Fruit fly (Drosophila melanogaster) whole organism, embryonic: ENCODE measurements around the gene Dop1R2.
A peak's percentile ranks its signal among the peaks of the same experiment; 100 is the strongest.

Source experiments
- Abd-B ChIP-seq: fragments of 200-800 bp; sonication (Bioruptor generic); optimal IDR thresholded peaks from 2 replicates; lab custom pipeline; 2018; ENCODE audit warnings: missing biosample characterization, mild to moderate bottlenecking, missing genetic modification characterization, moderate library complexity
- Ada2b ChIP-seq: fragments of 200-800 bp; sonication (Bioruptor generic); IDR thresholded peaks from 2 replicates; pipeline ENCODE4 v1.3.6; 2022; ENCODE audit warnings: missing biosample characterization, missing genetic modification characterization
- Adf1 ChIP-seq: fragments of 200-800 bp; sonication (Bioruptor generic); IDR thresholded peaks from 2 replicates; pipeline ENCODE4 v1.3.6; 2022; ENCODE audit warnings: missing biosample characterization, missing genetic modification characterization
- B-H1 ChIP-seq: fragments of 200-800 bp; sonication (Bioruptor generic); IDR thresholded peaks from 3 replicates; pipeline ENCODE4 v1.3.6; 2022; ENCODE audit warnings: missing biosample characterization, missing genetic modification characterization
- Bgb ChIP-seq: fragments of 200-800 bp; sonication (Bioruptor generic); IDR thresholded peaks from 2 replicates; pipeline ENCODE4 v1.3.6; 2022; ENCODE audit warnings: missing biosample characterization, missing genetic modification characterization; ENCODE audit not compliant: partially characterized antibody
- CG1024 ChIP-seq: fragments of 200-800 bp; sonication (Bioruptor generic); IDR thresholded peaks from 2 replicates; pipeline ENCODE4 v1.3.6; 2022; ENCODE audit warnings: missing biosample characterization, missing genetic modification characterization
- CG10321 ChIP-seq: fragments of 200-800 bp; sonication (Bioruptor generic); IDR thresholded peaks from 2 replicates; pipeline ENCODE4 v1.3.6; 2022; ENCODE audit warnings: missing biosample characterization, missing genetic modification characterization
- CG10654 ChIP-seq: fragments of 200-800 bp; sonication (Bioruptor generic); optimal IDR thresholded peaks from 2 replicates; lab custom pipeline; 2016; ENCODE audit warnings: missing biosample characterization, missing genetic modification characterization
- CG15011 ChIP-seq: fragments of 200-800 bp; sonication (Bioruptor generic); optimal IDR thresholded peaks from 3 replicates; lab custom pipeline; 2018; ENCODE audit warnings: missing biosample characterization, mild to moderate bottlenecking, missing genetic modification characterization
- CG1529 ChIP-seq: fragments of 200-800 bp; sonication (Bioruptor generic); optimal IDR thresholded peaks from 3 replicates; lab custom pipeline; 2018; ENCODE audit warnings: missing biosample characterization, missing genetic modification characterization
- CG15601 ChIP-seq: fragments of 200-800 bp; sonication (Bioruptor generic); optimal IDR thresholded peaks from 3 replicates; lab custom pipeline; 2019; ENCODE audit warnings: missing biosample characterization, mild to moderate bottlenecking, missing genetic modification characterization, moderate library complexity
- CG17612 ChIP-seq: fragments of 200-800 bp; sonication (Bioruptor generic); IDR thresholded peaks from 2 replicates; pipeline ENCODE4 v1.3.6; 2022; ENCODE audit warnings: missing biosample characterization, missing genetic modification characterization
- CG17802 ChIP-seq: fragments of 200-800 bp; sonication (Bioruptor generic); optimal IDR thresholded peaks from 2 replicates; lab custom pipeline; 2018; ENCODE audit warnings: missing biosample characterization, mild to moderate bottlenecking, missing genetic modification characterization, moderate library complexity
- CG18262 ChIP-seq: fragments of 200-800 bp; optimal IDR thresholded peaks from 3 replicates; lab custom pipeline; 2019; ENCODE audit warnings: missing biosample characterization, mild to moderate bottlenecking, missing genetic modification characterization, moderate library complexity
- CG3847 ChIP-seq: fragments of 200-800 bp; sonication (Bioruptor generic); IDR thresholded peaks from 2 replicates; pipeline ENCODE4 v1.3.6; 2022; ENCODE audit warnings: missing biosample characterization, missing genetic modification characterization
- CG42726 ChIP-seq: fragments of 200-800 bp; sonication (Bioruptor generic); IDR thresholded peaks from 2 replicates; pipeline ENCODE4 v1.3.6; 2022; ENCODE audit warnings: missing biosample characterization, missing genetic modification characterization; ENCODE audit not compliant: partially characterized antibody
- CG5245 ChIP-seq: fragments of 200-800 bp; sonication (Bioruptor generic); optimal IDR thresholded peaks from 3 replicates; lab custom pipeline; 2016; ENCODE audit warnings: missing biosample characterization, missing genetic modification characterization
- CG7745 ChIP-seq: fragments of 200-800 bp; sonication (Bioruptor generic); optimal IDR thresholded peaks from 2 replicates; lab custom pipeline; 2018; ENCODE audit warnings: missing biosample characterization, mild to moderate bottlenecking, missing genetic modification characterization, moderate library complexity
- CG8765 ChIP-seq: fragments of 200-800 bp; sonication (Bioruptor generic); IDR thresholded peaks from 2 replicates; pipeline ENCODE4 v1.3.6; 2022; ENCODE audit warnings: missing biosample characterization, missing genetic modification characterization
- CTCF ChIP-seq: fragments of 200-800 bp; sonication (Bioruptor generic); optimal IDR thresholded peaks from 2 replicates; lab custom pipeline; 2017; ENCODE audit warnings: missing biosample characterization, mild to moderate bottlenecking, missing genetic modification characterization, moderate library complexity
- CkIIα-i1 ChIP-seq: fragments of 200-800 bp; sonication (Bioruptor generic); IDR thresholded peaks from 2 replicates; pipeline ENCODE4 v1.3.6; 2022; ENCODE audit warnings: missing biosample characterization, missing genetic modification characterization
- Ets65A ChIP-seq: fragments of 200-800 bp; sonication (Bioruptor generic); peaks from one replicate; lab custom pipeline; 2016; ENCODE audit warnings: missing biosample characterization, missing genetic modification characterization
- Gsc ChIP-seq: fragments of 200-800 bp; sonication (Bioruptor generic); IDR thresholded peaks from 2 replicates; pipeline ENCODE4 v1.3.6; 2022; ENCODE audit warnings: missing biosample characterization, missing genetic modification characterization
- H15 ChIP-seq: fragments of 200-800 bp; sonication (Bioruptor generic); IDR thresholded peaks from 3 replicates; pipeline ENCODE4 v1.3.6; 2022; ENCODE audit warnings: missing biosample characterization, missing genetic modification characterization
- Hey ChIP-seq: fragments of 200-800 bp; sonication (Bioruptor generic); optimal IDR thresholded peaks from 3 replicates; lab custom pipeline; 2018; ENCODE audit warnings: missing biosample characterization, mild to moderate bottlenecking, missing genetic modification characterization
- HmgD ChIP-seq: fragments of 200-800 bp; sonication (Bioruptor generic); optimal IDR thresholded peaks from 3 replicates; lab custom pipeline; 2016; ENCODE audit warnings: missing biosample characterization, missing genetic modification characterization
- Hmr ChIP-seq: fragments of 200-800 bp; sonication (Bioruptor generic); optimal IDR thresholded peaks from 3 replicates; lab custom pipeline; 2017; ENCODE audit warnings: mild to moderate bottlenecking, missing biosample characterization, missing genetic modification reagents, missing genetic modification characterization
- Hr78 ChIP-seq, 2 experiments: fragments of 200-800 bp in 1 of 2; fragments of >200 bp in 1 of 2; sonication (Bioruptor generic) in 1 of 2; optimal IDR thresholded peaks; 2 replicates each; lab custom pipeline; 2017 to 2019; ENCODE audit warnings: missing biosample characterization in 2 of 2, missing genetic modification characterization in 2 of 2, mild to moderate bottlenecking in 1 of 2, moderate library complexity in 1 of 2
- Mad ChIP-seq: fragments of 200-800 bp; sonication (Bioruptor generic); optimal IDR thresholded peaks from 2 replicates; lab custom pipeline; 2016; ENCODE audit warnings: missing biosample characterization, missing genetic modification characterization
- Max ChIP-seq: fragments of 200-800 bp; sonication (Bioruptor generic); optimal IDR thresholded peaks from 2 replicates; lab custom pipeline; 2016; ENCODE audit warnings: missing biosample characterization, mild to moderate bottlenecking, missing genetic modification characterization
- Mes4 ChIP-seq: fragments of 200-800 bp; sonication (Bioruptor generic); optimal IDR thresholded peaks from 2 replicates; lab custom pipeline; 2016; ENCODE audit warnings: missing biosample characterization, missing genetic modification characterization
- Myb ChIP-seq: fragments of 200-800 bp; sonication (Bioruptor generic); optimal IDR thresholded peaks from 2 replicates; lab custom pipeline; 2016; ENCODE audit warnings: missing biosample characterization, missing genetic modification characterization
- NfI ChIP-seq: fragments of 200-800 bp; sonication (Bioruptor generic); optimal IDR thresholded peaks from 3 replicates; lab custom pipeline; 2018; ENCODE audit warnings: missing biosample characterization, mild to moderate bottlenecking, missing genetic modification characterization, moderate library complexity
- Ssrp ChIP-seq: fragments of 200-800 bp; sonication (Bioruptor generic); optimal IDR thresholded peaks from 2 replicates; lab custom pipeline; 2018; ENCODE audit warnings: missing biosample characterization, mild to moderate bottlenecking, missing genetic modification characterization, moderate library complexity
- TFAM ChIP-seq: fragments of 200-800 bp; sonication (Bioruptor generic); optimal IDR thresholded peaks from 2 replicates; lab custom pipeline; 2017; ENCODE audit warnings: missing biosample characterization, missing genetic modification characterization, inconsistent platforms
- ab ChIP-seq: fragments of 200-800 bp; sonication (Bioruptor generic); optimal IDR thresholded peaks from 2 replicates; lab custom pipeline; 2016; ENCODE audit warnings: missing biosample characterization, missing genetic modification characterization
- ash1 ChIP-seq: fragments of 200-800 bp; sonication (Bioruptor generic); optimal IDR thresholded peaks from 2 replicates; lab custom pipeline; 2018; ENCODE audit warnings: missing biosample characterization, mild to moderate bottlenecking, missing genetic modification characterization
- bigmax ChIP-seq: fragments of 200-800 bp; sonication (Bioruptor generic); optimal IDR thresholded peaks from 2 replicates; lab custom pipeline; 2018; ENCODE audit warnings: missing biosample characterization, mild to moderate bottlenecking, missing genetic modification characterization
- btn ChIP-seq: fragments of 200-800 bp; sonication (Bioruptor generic); optimal IDR thresholded peaks from 2 replicates; lab custom pipeline; 2016; ENCODE audit warnings: missing biosample characterization, missing genetic modification characterization
- crc ChIP-seq: fragments of 200-800 bp; sonication (Bioruptor generic); optimal IDR thresholded peaks from 2 replicates; lab custom pipeline; 2016; ENCODE audit warnings: missing biosample characterization, missing genetic modification characterization
- ems ChIP-seq: fragments of 200-800 bp; sonication (Bioruptor generic); optimal IDR thresholded peaks from 3 replicates; lab custom pipeline; 2016; ENCODE audit warnings: missing biosample characterization, missing genetic modification characterization
- ftz-f1 ChIP-seq: fragments of 200-800 bp; sonication (Bioruptor generic); optimal IDR thresholded peaks from 2 replicates; lab custom pipeline; 2016; ENCODE audit warnings: missing biosample characterization, missing genetic modification characterization
- gcm2 ChIP-seq: fragments of 200-800 bp; sonication (Bioruptor generic); optimal IDR thresholded peaks from 2 replicates; lab custom pipeline; 2016; ENCODE audit warnings: missing biosample characterization, missing genetic modification characterization
- gfzf ChIP-seq: fragments of 200-800 bp; sonication (Bioruptor generic); optimal IDR thresholded peaks from 2 replicates; lab custom pipeline; 2016; ENCODE audit warnings: missing biosample characterization, mild to moderate bottlenecking, missing genetic modification characterization, moderate library complexity
- gsb-n ChIP-seq: fragments of 200-800 bp; sonication (Bioruptor generic); optimal IDR thresholded peaks from 3 replicates; lab custom pipeline; 2018; ENCODE audit warnings: missing biosample characterization, mild to moderate bottlenecking, missing genetic modification characterization
- hb ChIP-seq: fragments of 200-800 bp; sonication (Bioruptor generic); IDR thresholded peaks from 3 replicates; pipeline ENCODE4 v1.3.6; 2022; ENCODE audit warnings: missing biosample characterization, missing genetic modification characterization; ENCODE audit not compliant: partially characterized antibody
- luna ChIP-seq: fragments of 200-800 bp; sonication (Bioruptor generic); optimal IDR thresholded peaks from 2 replicates; lab custom pipeline; 2016; ENCODE audit warnings: missing biosample characterization, missing genetic modification characterization
- pb ChIP-seq: fragments of 200-800 bp; sonication (Bioruptor generic); optimal IDR thresholded peaks from 3 replicates; lab custom pipeline; 2016; ENCODE audit warnings: missing biosample characterization, missing genetic modification characterization
- rib ChIP-seq: fragments of 200-800 bp; sonication (Bioruptor generic); IDR thresholded peaks from 2 replicates; pipeline ENCODE4 v1.3.6; 2022; ENCODE audit warnings: missing biosample characterization, missing genetic modification characterization
- slou ChIP-seq: fragments of 200-800 bp; sonication (Bioruptor generic); optimal IDR thresholded peaks from 3 replicates; lab custom pipeline; 2016; ENCODE audit warnings: missing biosample characterization, missing genetic modification characterization
- wor ChIP-seq: fragments of 200-800 bp; sonication (Bioruptor generic); IDR thresholded peaks from 2 replicates; pipeline ENCODE4 v1.3.6; 2022; ENCODE audit warnings: missing biosample characterization, missing genetic modification characterization

Gene Dop1R2

dm6 chr3R:29618515-29619157 is 41.1 kb downstream of the Dop1R2 start, which contains the start of gene CG1907 (continued):
- TF ChIP-seq Mes4 (GFP tag; lab: Kevin White, UChicago), result peak; percentile 71
- peak in 1 of 2 experiments; percentile 94 for TF ChIP-seq Hr78 (GFP tag; optimal IDR thresholded peaks at IDR 0.05; lab: Kevin White, UChicago)
- peak; percentile 98 for TF ChIP-seq rib (GFP tag; lab: Robert Waterston, UW)
- TF ChIP-seq pb, result peak; percentile 74
- peak; percentile 97 for TF ChIP-seq CG8765 (GFP tag; lab: Robert Waterston, UW)
- TF ChIP-seq Adf1 (GFP tag; lab: Robert Waterston, UW), result peak; percentile 87
- no peak for TF ChIP-seq Bgb (GFP tag; lab: Robert Waterston, UW)
- TF ChIP-seq Gsc (GFP tag; lab: Robert Waterston, UW), result peak; percentile 89
- TF ChIP-seq CG17612 (GFP tag; lab: Robert Waterston, UW), result peak; percentile 96
- peak; percentile 53 for TF ChIP-seq ash1
- TF ChIP-seq Abd-B (GFP tag; lab: Kevin White, UChicago), result peak; percentile 97
- peak; percentile 99 for TF ChIP-seq CG18262 (tag; lab: Kevin White, UChicago)
- TF ChIP-seq gsb-n (tag; lab: Kevin White, UChicago), result peak; percentile 98
- TF ChIP-seq Max, result peak; percentile 96
- peak; percentile 96 for TF ChIP-seq NfI (GFP tag; lab: Kevin White, UChicago)
- TF ChIP-seq Hey, result peak; percentile 73
- TF ChIP-seq B-H1 (GFP tag; lab: Robert Waterston, UW), result peak; percentile 97
- TF ChIP-seq slou (GFP tag; lab: Kevin White, UChicago), result peak; percentile 93
- TF ChIP-seq CG3847 (GFP tag; lab: Robert Waterston, UW), result peak; percentile 98
- TF ChIP-seq TFAM (GFP tag; lab: Kevin White, UChicago), result peak; percentile 91
- peak; percentile 74 for TF ChIP-seq CTCF (GFP tag; lab: Kevin White, UChicago)
- TF ChIP-seq CG10321 (GFP tag; lab: Robert Waterston, UW), result peak; percentile 86
- peak; percentile 39 for TF ChIP-seq crc
- peak; percentile 90 for TF ChIP-seq ems (GFP tag; lab: Kevin White, UChicago)
- TF ChIP-seq luna, result no peak
- peak; percentile 94 for TF ChIP-seq CkIIα-i1 (GFP tag; lab: Robert Waterston, UW)
- peak; percentile 96 for TF ChIP-seq CG5245
- peak; percentile 83 for TF ChIP-seq CG7745 (tag; lab: Kevin White, UChicago)
- peak; percentile 97 for TF ChIP-seq CG1529 (GFP tag; lab: Kevin White, UChicago)
- TF ChIP-seq wor (GFP tag; lab: Robert Waterston, UW), result peak; percentile 97
- peak; percentile 87 for TF ChIP-seq ftz-f1
- no peak for TF ChIP-seq gfzf (GFP tag; lab: Kevin White, UChicago)
- peak; percentile 98 for TF ChIP-seq H15 (GFP tag; lab: Robert Waterston, UW)
- peak; percentile 89 for TF ChIP-seq Mad (GFP tag; lab: Kevin White, UChicago)
- TF ChIP-seq btn, result peak; percentile 53
- peak; percentile 71 for TF ChIP-seq ab (GFP tag; lab: Kevin White, UChicago)
- TF ChIP-seq gcm2 (GFP tag; lab: Kevin White, UChicago), result peak; percentile 62
- TF ChIP-seq CG42726 (GFP tag; lab: Robert Waterston, UW), result no peak
- TF ChIP-seq bigmax (GFP tag; lab: Kevin White, UChicago), result peak; percentile 58
- peak; percentile 21 for TF ChIP-seq HmgD (GFP tag; lab: Kevin White, UChicago)
- TF ChIP-seq Ada2b (GFP tag; lab: Robert Waterston, UW), result peak; percentile 98
- peak; percentile 97 for TF ChIP-seq CG15601 (tag; lab: Kevin White, UChicago)
- TF ChIP-seq Hmr, result peak; percentile 98
- peak; percentile 64 for TF ChIP-seq Myb (GFP tag; lab: Kevin White, UChicago)
- no peak for TF ChIP-seq hb
- peak; percentile 85 for TF ChIP-seq CG17802 (tag; lab: Kevin White, UChicago)
- TF ChIP-seq Ssrp, result peak; percentile 98
- peak; percentile 98 for TF ChIP-seq CG10654 (GFP tag; lab: Kevin White, UChicago)
- peak; percentile 97 for TF ChIP-seq Ets65A
- TF ChIP-seq CG1024 (GFP tag; lab: Robert Waterston, UW), result peak; percentile 97
- peak; percentile 96 for TF ChIP-seq CG15011 (GFP tag; lab: Kevin White, UChicago)
